Worm (Caenorhabditis elegans) whole organism, mixed stage, embryonic: ENCODE measurements around the gene idpp-4.

Experiments
- blmp-1 ChIP-seq: fragments of 150-350 bp; optimal IDR thresholded peaks from 2 replicates; lab custom pipeline; 2014; ENCODE audit warnings: missing biosample characterization, missing genetic modification characterization
- tbx-8 ChIP-seq: fragments of 200-800 bp; sonication (Bioruptor generic); optimal IDR thresholded peaks from 2 replicates; lab custom pipeline; 2018; ENCODE audit warnings: mild to moderate bottlenecking, missing genetic modification characterization, moderate library complexity, missing compliant biosample characterization

DNA sequence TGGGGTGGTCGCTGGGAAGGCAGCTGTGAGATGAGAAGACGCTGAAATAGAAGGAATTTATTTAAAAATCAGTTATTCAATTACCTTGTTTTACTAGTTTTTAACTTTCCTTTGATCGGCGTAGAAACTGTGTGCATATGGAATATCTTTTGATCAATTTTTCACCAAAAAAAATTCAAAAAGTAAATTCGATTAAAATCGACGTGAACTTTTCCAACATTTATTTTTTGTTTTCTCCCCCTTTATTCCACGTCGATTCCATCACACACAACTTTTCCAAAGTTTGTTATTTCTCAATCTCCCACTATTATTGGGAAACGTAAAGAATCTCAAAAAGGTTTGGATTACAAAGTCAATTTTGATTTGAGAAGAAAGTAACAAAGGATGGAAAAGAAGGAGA is 39.2 kb downstream of the idpp-4 start, which contains the start of gene C07E3.4:
- TF ChIP-seq blmp-1 (tag; lab: Kevin White, UChicago), result no peak
- no peak for TF ChIP-seq tbx-8
